Fruit fly (Drosophila melanogaster): ENCODE data around the gene Pcd.

Gene Pcd

DNA sequence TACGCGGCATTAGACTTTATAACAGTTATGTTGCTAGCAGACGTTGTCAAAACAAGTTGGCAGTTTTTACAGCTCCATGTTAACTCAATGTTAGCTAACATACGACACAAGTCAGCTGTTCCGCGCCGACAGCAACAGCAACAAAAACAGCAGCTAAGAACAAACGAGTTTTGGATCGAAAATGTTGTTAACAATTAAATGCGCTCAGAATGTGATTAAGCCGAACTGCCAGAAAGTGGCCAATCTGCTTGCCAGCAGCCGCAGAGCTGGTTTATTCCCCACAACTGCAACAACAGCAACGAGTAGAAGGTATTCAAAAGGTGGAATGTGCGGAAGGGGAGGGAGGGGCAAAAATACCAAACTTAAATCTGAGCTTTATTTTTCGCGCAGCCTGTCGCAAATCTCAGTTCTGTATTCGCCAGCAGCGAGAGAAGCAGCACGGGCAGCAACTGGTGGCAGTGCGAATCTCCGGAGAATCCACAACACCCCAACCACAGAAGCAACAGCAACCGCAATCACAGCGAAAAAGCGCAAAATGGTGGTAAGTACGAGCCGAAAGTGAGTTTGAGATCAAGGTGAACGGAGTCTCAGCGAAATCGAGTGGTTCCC is at the start of gene Pcd:
Gene Pcd (plus strand): TSS at position 116 of the 609 bp plus-strand sequence.
- TF ChIP-seq CG13204 (GFP tag; optimal IDR thresholded peaks at IDR 0.05), result no peak
- TF ChIP-seq CG17806 (tag; optimal IDR thresholded peaks at IDR 0.05), result no peak
- no peak for TF ChIP-seq CG8301 (tag; optimal IDR thresholded peaks at IDR 0.05)
- TF ChIP-seq CG12605 (GFP tag; IDR thresholded peaks at IDR 0.05), result peak; percentile 62; the same call in 1 of the 2 replicates
- peak; percentile 34; the same call in 1 of the 2 replicates for TF ChIP-seq Ets98B (GFP tag; IDR thresholded peaks at IDR 0.05)
- TF ChIP-seq CG4496 (GFP tag; IDR thresholded peaks at IDR 0.05), result 0 out of 3 replicates have a peak, but pooled peaks have one; percentile 52
- no peak for TF ChIP-seq CG14655 (GFP tag; optimal IDR thresholded peaks at IDR 0.05)
- TF ChIP-seq EcR (GFP tag; optimal IDR thresholded peaks at IDR 0.05), result peak; percentile 24
- no peak for TF ChIP-seq CG9948 (tag; optimal IDR thresholded peaks at IDR 0.05)

DNA sequence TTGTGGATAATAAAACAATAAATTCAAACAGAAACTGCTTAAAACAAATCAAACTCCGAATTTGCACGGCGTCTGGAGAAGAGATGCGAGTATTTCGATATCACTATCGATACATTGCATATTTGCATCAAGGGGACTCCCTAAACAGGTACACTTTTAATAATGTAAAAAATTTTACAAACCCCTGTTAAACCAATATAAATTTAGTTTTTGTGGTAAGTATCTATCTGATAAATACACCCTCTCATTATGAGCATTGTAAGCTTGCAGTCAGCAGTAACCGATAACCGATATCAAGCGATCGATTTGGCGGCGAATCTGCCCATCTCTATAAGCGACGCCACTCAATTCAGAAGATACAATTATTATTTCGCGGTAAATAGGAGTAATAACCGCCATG is 47.6 kb upstream of the Pcd start, which contains the start of the genes Bub3 and Cap-D2:
Gene Bub3 (minus strand): TSS at position 89 of the 400 bp plus-strand sequence.
Gene Cap-D2 (plus strand): TSS at position 319 of the 400 bp plus-strand sequence.
- TF ChIP-seq CG4496 (GFP tag; IDR thresholded peaks at IDR 0.05) (peak; percentile 64; the same call in 1 of the 3 replicates), Snoo (tag; optimal IDR thresholded peaks at IDR 0.05) (no peak), Ets98B (GFP tag; IDR thresholded peaks at IDR 0.05) (peak; percentile 72; the same call in 1 of the 2 replicates), CG9948 (tag; optimal IDR thresholded peaks at IDR 0.05) (peak; percentile 47), fd96Ca (GFP tag; IDR thresholded peaks at IDR 0.05) (peak; percentile 60; the same call in 2 of the 3 replicates), Pif1A (GFP tag; optimal IDR thresholded peaks at IDR 0.05) (no peak), CG15710 (tag; optimal IDR thresholded peaks at IDR 0.05) (peak; percentile 55), CG8301 (tag; optimal IDR thresholded peaks at IDR 0.05) (no peak), CG8159 (tag; optimal IDR thresholded peaks at IDR 0.05) (peak; percentile 54), gl (tag; optimal IDR thresholded peaks at IDR 0.05) (no peak), CG12605 (GFP tag; IDR thresholded peaks at IDR 0.05) (no peak), CG14655 (GFP tag; optimal IDR thresholded peaks at IDR 0.05) (no peak), CG34367 (tag; optimal IDR thresholded peaks at IDR 0.05) (peak; percentile 27), CG17806 (tag; optimal IDR thresholded peaks at IDR 0.05) (peak; percentile 60), CG32121 (GFP tag; IDR thresholded peaks at IDR 0.05) (peak; percentile 64)

dm6 chr3R:29681241-29681640 is 41.7 kb upstream of the Pcd start:
- no peak for TF ChIP-seq D1 (tag; optimal IDR thresholded peaks at IDR 0.05)
- TF ChIP-seq fd96Ca (GFP tag; IDR thresholded peaks at IDR 0.05), result no peak
- no peak for TF ChIP-seq Pif1B (GFP tag; optimal IDR thresholded peaks at IDR 0.05)
- TF ChIP-seq CG15710 (tag; optimal IDR thresholded peaks at IDR 0.05), result no peak
- TF ChIP-seq CG12605 (GFP tag; IDR thresholded peaks at IDR 0.05), result no peak

DNA sequence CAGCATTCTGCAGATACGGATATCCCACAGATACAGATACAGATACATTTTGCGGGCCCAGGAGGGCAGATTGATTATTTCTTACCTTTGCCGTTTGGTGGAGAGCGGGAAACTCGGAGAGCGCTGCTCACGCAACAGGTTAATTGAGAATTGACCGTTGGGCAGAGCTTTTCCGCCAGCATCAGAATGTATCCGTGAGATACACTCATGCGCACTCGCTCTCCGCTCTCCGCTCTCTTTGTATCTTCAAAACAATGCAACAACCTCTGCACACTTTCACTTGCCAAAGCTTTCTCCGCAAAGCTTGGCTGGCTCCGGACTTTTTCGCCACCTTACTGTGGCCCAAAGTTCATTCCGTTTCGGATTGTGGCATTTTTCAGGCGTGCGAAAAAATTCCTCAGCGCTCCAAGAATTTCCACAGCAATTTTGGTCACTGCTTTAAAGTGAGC is 40.8 kb upstream of the Pcd start, which contains the start of the genes CG7582 and Gycalpha99B:
Gene CG7582 (minus strand): TSS at position 127 of the 449 bp plus-strand sequence.
Gene Gycalpha99B (plus strand): TSS at position 352 of the 449 bp plus-strand sequence.
- peak; percentile 32 for TF ChIP-seq CG14655 (GFP tag; optimal IDR thresholded peaks at IDR 0.05)
- TF ChIP-seq CG17806 (tag; optimal IDR thresholded peaks at IDR 0.05), result no peak
- no peak for TF ChIP-seq D1 (tag; optimal IDR thresholded peaks at IDR 0.05)
- no peak for TF ChIP-seq Snoo (tag; optimal IDR thresholded peaks at IDR 0.05)
- TF ChIP-seq Pif1B (GFP tag; optimal IDR thresholded peaks at IDR 0.05), result no peak
- TF ChIP-seq CG12605 (GFP tag; IDR thresholded peaks at IDR 0.05), result peak; percentile 92
- TF ChIP-seq gl (tag; optimal IDR thresholded peaks at IDR 0.05), result no peak
- no peak for TF ChIP-seq CG8159 (tag; optimal IDR thresholded peaks at IDR 0.05)
- peak; percentile 74 for TF ChIP-seq EcR (GFP tag; optimal IDR thresholded peaks at IDR 0.05)
- no peak; the same call in 2 of the 3 replicates for TF ChIP-seq fd96Ca (GFP tag; IDR thresholded peaks at IDR 0.05)
- TF ChIP-seq CG4496 (GFP tag; IDR thresholded peaks at IDR 0.05), result peak; percentile 76
- no peak for TF ChIP-seq rn (GFP tag; IDR thresholded peaks at IDR 0.05)
- no peak for TF ChIP-seq CG13204 (GFP tag; optimal IDR thresholded peaks at IDR 0.05)
- peak; percentile 30; the same call in 1 of the 2 replicates for TF ChIP-seq CG32121 (GFP tag; IDR thresholded peaks at IDR 0.05)
- no peak for TF ChIP-seq Pif1A (GFP tag; optimal IDR thresholded peaks at IDR 0.05)
- TF ChIP-seq Ets98B (GFP tag; IDR thresholded peaks at IDR 0.05), result peak; percentile 64
- no peak for TF ChIP-seq CG15710 (tag; optimal IDR thresholded peaks at IDR 0.05)
- TF ChIP-seq CG10348 (GFP tag; IDR thresholded peaks at IDR 0.05), result no peak
- peak; percentile 44 for TF ChIP-seq CG8301 (tag; optimal IDR thresholded peaks at IDR 0.05)
- TF ChIP-seq CG34367 (tag; optimal IDR thresholded peaks at IDR 0.05), result no peak
- no peak for TF ChIP-seq CG9948 (tag; optimal IDR thresholded peaks at IDR 0.05)

DNA sequence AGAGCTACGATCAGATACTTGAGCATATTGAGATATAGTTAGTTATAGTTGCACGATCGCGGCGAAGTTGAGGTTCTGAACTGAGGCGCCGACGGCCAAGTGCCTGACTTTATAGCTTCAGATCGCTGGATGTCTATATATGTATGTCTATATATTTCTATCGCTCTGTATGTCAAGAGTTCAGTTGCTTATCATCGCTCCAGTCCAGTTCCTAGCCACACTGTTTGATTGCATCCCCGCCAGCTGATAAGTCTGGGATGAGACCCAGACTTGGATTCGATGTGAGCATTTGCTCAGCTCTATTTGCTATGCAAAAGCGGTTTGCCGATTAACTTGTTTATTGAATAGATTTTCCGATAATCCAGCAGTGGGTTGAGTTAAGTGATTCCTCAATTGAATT is 36.3 kb upstream of the Pcd start:
- no peak for TF ChIP-seq CG15710 (tag; optimal IDR thresholded peaks at IDR 0.05)
- no peak for TF ChIP-seq CG10348 (GFP tag; IDR thresholded peaks at IDR 0.05)
- TF ChIP-seq Snoo (tag; optimal IDR thresholded peaks at IDR 0.05), result no peak
- TF ChIP-seq Pif1B (GFP tag; optimal IDR thresholded peaks at IDR 0.05), result no peak
- no peak for TF ChIP-seq EcR (GFP tag; optimal IDR thresholded peaks at IDR 0.05)
- TF ChIP-seq CG12605 (GFP tag; IDR thresholded peaks at IDR 0.05), result no peak
- no peak for TF ChIP-seq rn (GFP tag; IDR thresholded peaks at IDR 0.05)

dm6 chr3R:29689211-29689610 is 33.8 kb upstream of the Pcd start, which contains the start of gene Obp99c:
Obp99c (minus strand) TSS chr3R:29689311.
- no peak for TF ChIP-seq CG8301 (tag; optimal IDR thresholded peaks at IDR 0.05)
- TF ChIP-seq CG15710 (tag; optimal IDR thresholded peaks at IDR 0.05), result no peak
- TF ChIP-seq CG17806 (tag; optimal IDR thresholded peaks at IDR 0.05), result no peak
- TF ChIP-seq Snoo (tag; optimal IDR thresholded peaks at IDR 0.05), result no peak
- TF ChIP-seq gl (tag; optimal IDR thresholded peaks at IDR 0.05), result no peak
- no peak for TF ChIP-seq Ets98B (GFP tag; IDR thresholded peaks at IDR 0.05)
- no peak for TF ChIP-seq EcR (GFP tag; optimal IDR thresholded peaks at IDR 0.05)
- no peak for TF ChIP-seq CG12605 (GFP tag; IDR thresholded peaks at IDR 0.05)
- TF ChIP-seq D1 (tag; optimal IDR thresholded peaks at IDR 0.05), result no peak
- TF ChIP-seq CG34367 (tag; optimal IDR thresholded peaks at IDR 0.05), result no peak
- TF ChIP-seq CG32121 (GFP tag; IDR thresholded peaks at IDR 0.05), result no peak
